Fruit fly (Drosophila melanogaster) whole organism, prepupa: ENCODE data around the gene Osi18.
A peak's percentile ranks its signal among the peaks of the same experiment; 100 is the strongest.

Source experiments
- CG10669 ChIP-seq: fragments of 200-800 bp; sonication (Bioruptor generic); optimal IDR thresholded peaks from 3 replicates; lab custom pipeline; 2018; ENCODE audit warnings: missing biosample characterization, mild to moderate bottlenecking, missing genetic modification characterization, moderate library complexity
- CG11294 ChIP-seq: fragments of 200-800 bp; sonication (Bioruptor generic); IDR thresholded peaks from 2 replicates; pipeline ENCODE4 v1.3.6; 2022; ENCODE audit warnings: missing biosample characterization, missing genetic modification characterization
- CG11902 ChIP-seq: fragments of 200-800 bp; sonication (Bioruptor generic); optimal IDR thresholded peaks from 3 replicates; lab custom pipeline; 2016; ENCODE audit warnings: missing biosample characterization, missing genetic modification characterization
- CG16779 ChIP-seq: fragments of 200-800 bp; sonication (Bioruptor generic); optimal IDR thresholded peaks from 3 replicates; lab custom pipeline; 2017; ENCODE audit warnings: missing biosample characterization, mild to moderate bottlenecking, missing genetic modification characterization
- CG3032 ChIP-seq: fragments of 200-800 bp; optimal IDR thresholded peaks from 2 replicates; lab custom pipeline; 2019; ENCODE audit warnings: missing biosample characterization, mild to moderate bottlenecking, missing genetic modification characterization, moderate library complexity
- CG31627 ChIP-seq: fragments of 200-800 bp; sonication (Bioruptor generic); optimal IDR thresholded peaks from 3 replicates; lab custom pipeline; 2016; ENCODE audit warnings: missing biosample characterization, missing genetic modification characterization
- CG3919 ChIP-seq: fragments of 200-800 bp; sonication (Bioruptor generic); optimal IDR thresholded peaks from 3 replicates; lab custom pipeline; 2016; ENCODE audit warnings: missing biosample characterization, missing genetic modification characterization
- CG6276 ChIP-seq: fragments of 200-800 bp; sonication (Bioruptor generic); optimal IDR thresholded peaks from 2 replicates; lab custom pipeline; 2017; ENCODE audit warnings: missing biosample characterization, mild to moderate bottlenecking, missing genetic modification characterization
- CG6808 ChIP-seq: fragments of 200-800 bp; sonication (Bioruptor generic); optimal IDR thresholded peaks from 3 replicates; lab custom pipeline; 2017; ENCODE audit warnings: missing biosample characterization, missing genetic modification characterization, mild to moderate bottlenecking, moderate library complexity, missing genetic modification reagents
- CG8119 ChIP-seq: fragments of 200-800 bp; sonication (Bioruptor generic); IDR thresholded peaks from 3 replicates; pipeline ENCODE4 v1.3.6; 2022; ENCODE audit warnings: missing biosample characterization, missing genetic modification characterization
- CG8319 ChIP-seq: fragments of 200-800 bp; sonication (Bioruptor generic); optimal IDR thresholded peaks from 3 replicates; lab custom pipeline; 2016; ENCODE audit warnings: missing biosample characterization, missing genetic modification characterization
- CG9139 ChIP-seq: fragments of 200-800 bp; sonication (Bioruptor generic); optimal IDR thresholded peaks from 3 replicates; lab custom pipeline; 2017; ENCODE audit warnings: missing biosample characterization, mild to moderate bottlenecking, missing genetic modification characterization
- Eip75B ChIP-seq: fragments of 200-800 bp; sonication (Bioruptor generic); optimal IDR thresholded peaks from 3 replicates; lab custom pipeline; 2016; ENCODE audit warnings: missing biosample characterization, missing genetic modification characterization
- Eip78C ChIP-seq: fragments of 200-800 bp; sonication (Bioruptor generic); peaks from one replicate; lab custom pipeline; 2016; ENCODE audit warnings: missing biosample characterization, missing genetic modification characterization
- Eip93F ChIP-seq: fragments of 200-800 bp; sonication (Bioruptor generic); optimal IDR thresholded peaks from 2 replicates; lab custom pipeline; 2016; ENCODE audit warnings: missing biosample characterization, mild to moderate bottlenecking, missing genetic modification characterization
- Ets21C ChIP-seq: fragments of 200-800 bp; sonication (Bioruptor generic); optimal IDR thresholded peaks from 3 replicates; lab custom pipeline; 2016; ENCODE audit warnings: missing biosample characterization, missing genetic modification characterization
- Hr38 ChIP-seq: sonication (Bioruptor generic); optimal IDR thresholded peaks from 2 replicates; lab custom pipeline; 2016; ENCODE audit warnings: missing biosample characterization, missing genetic modification characterization
- Hr39 ChIP-seq: fragments of 200-800 bp; sonication (Bioruptor generic); optimal IDR thresholded peaks from 2 replicates; lab custom pipeline; 2016; ENCODE audit warnings: missing biosample characterization, missing genetic modification characterization
- Hr4 ChIP-seq: fragments of 200-800 bp; sonication (Bioruptor generic); optimal IDR thresholded peaks from 3 replicates; lab custom pipeline; 2016; ENCODE audit warnings: missing biosample characterization, missing genetic modification characterization
- Lpt ChIP-seq: fragments of 200-800 bp; sonication (Bioruptor generic); optimal IDR thresholded peaks from 3 replicates; lab custom pipeline; 2016; ENCODE audit warnings: missing biosample characterization, missing genetic modification characterization
- Met ChIP-seq: fragments of 200-800 bp; sonication (Bioruptor generic); optimal IDR thresholded peaks from 3 replicates; lab custom pipeline; 2016; ENCODE audit warnings: missing biosample characterization, missing genetic modification characterization
- OdsH ChIP-seq: fragments of 200-800 bp; sonication (Bioruptor generic); optimal IDR thresholded peaks from 3 replicates; lab custom pipeline; 2016; ENCODE audit warnings: missing biosample characterization, missing genetic modification characterization
- Smox ChIP-seq: fragments of 200-800 bp; sonication (Bioruptor generic); optimal IDR thresholded peaks from 3 replicates; lab custom pipeline; 2016; ENCODE audit warnings: missing biosample characterization, missing genetic modification characterization
- Sox102F ChIP-seq: fragments of 200-800 bp; sonication (Bioruptor generic); optimal IDR thresholded peaks from 2 replicates; lab custom pipeline; 2016; ENCODE audit warnings: missing biosample characterization, mild to moderate bottlenecking, missing genetic modification characterization
- Sox14 ChIP-seq: fragments of 200-800 bp; sonication (Bioruptor generic); optimal IDR thresholded peaks from 3 replicates; lab custom pipeline; 2016; ENCODE audit warnings: missing biosample characterization, missing genetic modification characterization
- Sox15 ChIP-seq: fragments of 200-800 bp; sonication (Bioruptor generic); optimal IDR thresholded peaks from 3 replicates; lab custom pipeline; 2016; ENCODE audit warnings: missing biosample characterization, missing genetic modification characterization
- acj6 ChIP-seq: fragments of 200-800 bp; sonication (Bioruptor generic); optimal IDR thresholded peaks from 3 replicates; lab custom pipeline; 2016; ENCODE audit warnings: missing biosample characterization, missing genetic modification characterization
- cyc ChIP-seq: fragments of 200-800 bp; sonication (Bioruptor generic); optimal IDR thresholded peaks from 3 replicates; lab custom pipeline; 2016; ENCODE audit warnings: missing biosample characterization, missing genetic modification characterization
- dsx ChIP-seq: fragments of 200-800 bp; optimal IDR thresholded peaks from 3 replicates; lab custom pipeline; 2019; ENCODE audit warnings: missing biosample characterization, mild to moderate bottlenecking, missing genetic modification characterization, moderate library complexity; ENCODE audit not compliant: poor library complexity, severe bottlenecking
- eg ChIP-seq: fragments of 200-800 bp; sonication (Bioruptor generic); IDR thresholded peaks from 3 replicates; pipeline ENCODE4 v1.3.6; 2022; ENCODE audit warnings: missing biosample characterization, missing genetic modification characterization
- esn ChIP-seq: fragments of 200-800 bp; sonication (Bioruptor generic); optimal IDR thresholded peaks from 2 replicates; lab custom pipeline; 2016; ENCODE audit warnings: missing biosample characterization, mild to moderate bottlenecking, missing genetic modification characterization, moderate library complexity
- fd59A ChIP-seq: fragments of 200-800 bp; sonication (Bioruptor generic); optimal IDR thresholded peaks from 2 replicates; lab custom pipeline; 2017; ENCODE audit warnings: missing biosample characterization, mild to moderate bottlenecking, missing genetic modification characterization, missing genetic modification reagents
- fd85E ChIP-seq: fragments of 200-800 bp; sonication (Bioruptor generic); optimal IDR thresholded peaks from 3 replicates; lab custom pipeline; 2016; ENCODE audit warnings: missing biosample characterization, missing genetic modification characterization
- fkh ChIP-seq: fragments of 200-800 bp; sonication (Bioruptor generic); optimal IDR thresholded peaks from 3 replicates; lab custom pipeline; 2017; ENCODE audit warnings: missing biosample characterization, mild to moderate bottlenecking, missing genetic modification characterization, moderate library complexity
- lz ChIP-seq: fragments of 200-800 bp; sonication (Bioruptor generic); optimal IDR thresholded peaks from 3 replicates; lab custom pipeline; 2016; ENCODE audit warnings: missing biosample characterization, missing genetic modification characterization
- net ChIP-seq: fragments of 200-800 bp; sonication (Bioruptor generic); optimal IDR thresholded peaks from 3 replicates; lab custom pipeline; 2016; ENCODE audit warnings: missing biosample characterization, missing genetic modification characterization
- pdm3 ChIP-seq: fragments of 200-800 bp; sonication (Bioruptor generic); optimal IDR thresholded peaks from 3 replicates; lab custom pipeline; 2016; ENCODE audit warnings: missing biosample characterization, missing genetic modification characterization
- salr ChIP-seq, 2 experiments: fragments of 200-800 bp; sonication (Bioruptor generic); optimal IDR thresholded peaks; 3 replicates each; lab custom pipeline; 2016 to 2018; ENCODE audit warnings: missing biosample characterization in 2 of 2, missing genetic modification characterization in 2 of 2, mild to moderate bottlenecking in 1 of 2
- spab ChIP-seq: fragments of 200-800 bp; sonication (Bioruptor generic); optimal IDR thresholded peaks from 2 replicates; lab custom pipeline; 2017; ENCODE audit warnings: missing biosample characterization, mild to moderate bottlenecking, missing genetic modification characterization, missing genetic modification reagents
- ss ChIP-seq, 2 experiments: fragments of 200-800 bp; sonication (Bioruptor generic); optimal IDR thresholded peaks; 2 replicates in 1 of 2; 3 replicates in 1 of 2; lab custom pipeline; 2017 to 2018; ENCODE audit warnings: mild to moderate bottlenecking in 2 of 2, missing biosample characterization in 2 of 2, missing genetic modification characterization in 2 of 2, moderate library complexity in 1 of 2
- vri ChIP-seq: fragments of 200-800 bp; sonication (Bioruptor generic); optimal IDR thresholded peaks from 3 replicates; lab custom pipeline; 2016; ENCODE audit warnings: missing biosample characterization, mild to moderate bottlenecking, missing genetic modification characterization

Osi18 gene

DNA sequence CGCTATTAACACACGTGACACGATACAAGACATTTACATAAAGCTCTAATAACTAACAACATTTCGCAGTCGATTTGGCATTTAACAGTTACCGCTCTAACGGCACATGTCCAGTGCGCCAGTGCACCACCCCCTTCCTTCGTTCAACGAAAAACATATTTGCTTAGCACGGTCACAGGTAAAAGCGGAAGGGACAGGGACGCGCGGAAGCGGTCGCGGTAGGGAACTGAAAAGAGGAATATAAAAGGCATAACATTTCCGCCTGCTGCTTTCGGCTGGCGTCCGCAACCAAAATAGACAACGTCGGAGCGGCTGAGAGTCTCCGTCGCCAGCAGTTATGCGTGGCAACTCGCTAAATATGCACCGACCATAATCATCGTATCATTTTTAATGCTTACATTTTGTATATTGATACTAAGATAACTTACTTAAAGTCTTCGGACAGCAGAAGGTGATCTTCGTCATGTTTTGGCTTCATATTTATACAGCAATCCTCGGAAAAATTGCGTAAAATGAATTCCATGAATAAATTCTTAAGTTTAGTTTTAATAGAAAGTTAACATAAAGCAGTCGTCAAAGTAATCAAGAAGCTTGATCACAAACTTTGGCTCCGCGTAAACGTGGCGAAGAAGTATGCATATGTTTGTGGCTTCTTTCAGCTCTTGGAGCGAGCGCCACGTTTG, 21.8 kb downstream of the Osi18 start (continued):
- TF ChIP-seq salr (GFP tag; optimal IDR thresholded peaks at IDR 0.05; lab: Kevin White, UChicago) (peak in 1 of 2 experiments; percentile 54), vri (GFP tag; lab: Kevin White, UChicago) (no peak), Eip78C (GFP tag; lab: Kevin White, UChicago) (peak; percentile 79), CG10669 (peak; percentile 39), CG16779 (tag; lab: Kevin White, UChicago) (peak; percentile 5), Sox102F (GFP tag; lab: Kevin White, UChicago) (peak; percentile 15), CG8119 (GFP tag; lab: Robert Waterston, UW) (peak; percentile 69), CG31627 (GFP tag; lab: Kevin White, UChicago) (no peak), Ets21C (GFP tag; lab: Kevin White, UChicago) (no peak), lz (GFP tag; lab: Kevin White, UChicago) (no peak), Smox (GFP tag; lab: Kevin White, UChicago) (no peak), spab (GFP tag; lab: Kevin White, UChicago) (no peak), ss (GFP tag; optimal IDR thresholded peaks at IDR 0.05; lab: Kevin White, UChicago) (no peak), Eip93F (no peak), CG8319 (GFP tag; lab: Kevin White, UChicago) (no peak), Hr4 (peak; percentile 76), CG6276 (GFP tag; lab: Kevin White, UChicago) (peak; percentile 64), Lpt (no peak), Sox14 (GFP tag; lab: Kevin White, UChicago) (peak; percentile 34), cyc (GFP tag; lab: Kevin White, UChicago) (no peak), Sox15 (no peak), Hr38 (GFP tag; lab: Kevin White, UChicago) (no peak), fd85E (GFP tag; lab: Kevin White, UChicago) (no peak)

DNA sequence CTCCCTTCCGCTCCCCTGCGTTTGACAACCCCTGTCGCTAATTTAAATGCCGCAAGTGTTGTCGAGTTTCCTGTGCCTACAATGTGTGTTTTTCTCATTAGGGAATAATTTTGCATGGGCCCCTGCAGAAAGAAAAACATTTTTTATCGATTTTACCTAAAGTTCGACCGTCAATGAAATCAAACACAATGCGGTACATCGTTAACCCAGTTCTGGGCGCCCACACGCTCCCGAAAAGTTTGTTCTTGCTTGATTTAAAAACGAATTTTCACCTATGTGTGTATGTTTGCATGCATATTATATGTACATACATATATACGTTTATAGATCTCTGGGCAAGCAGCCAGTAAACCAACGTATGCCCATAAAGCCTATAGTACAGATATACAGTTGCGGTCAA, 22.4 kb downstream of the Osi18 start:
- TF ChIP-seq Hr38 (GFP tag; lab: Kevin White, UChicago) (no peak), vri (GFP tag; lab: Kevin White, UChicago) (no peak), CG11294 (no peak), CG11902 (GFP tag; lab: Kevin White, UChicago) (no peak), Eip78C (GFP tag; lab: Kevin White, UChicago) (no peak), eg (GFP tag; lab: Robert Waterston, UW) (no peak), dsx (GFP tag; lab: Kevin White, UChicago) (no peak), Lpt (no peak), Eip93F (no peak), esn (no peak), CG9139 (no peak), CG8119 (GFP tag; lab: Robert Waterston, UW) (no peak), pdm3 (GFP tag; lab: Kevin White, UChicago) (no peak), CG3032 (tag; lab: Kevin White, UChicago) (no peak), fkh (GFP tag; lab: Kevin White, UChicago) (no peak), Hr4 (no peak), Smox (GFP tag; lab: Kevin White, UChicago) (no peak), acj6 (no peak), lz (GFP tag; lab: Kevin White, UChicago) (no peak), cyc (GFP tag; lab: Kevin White, UChicago) (no peak)
- TF ChIP-seq, all 60 proteins: peak for 0

DNA sequence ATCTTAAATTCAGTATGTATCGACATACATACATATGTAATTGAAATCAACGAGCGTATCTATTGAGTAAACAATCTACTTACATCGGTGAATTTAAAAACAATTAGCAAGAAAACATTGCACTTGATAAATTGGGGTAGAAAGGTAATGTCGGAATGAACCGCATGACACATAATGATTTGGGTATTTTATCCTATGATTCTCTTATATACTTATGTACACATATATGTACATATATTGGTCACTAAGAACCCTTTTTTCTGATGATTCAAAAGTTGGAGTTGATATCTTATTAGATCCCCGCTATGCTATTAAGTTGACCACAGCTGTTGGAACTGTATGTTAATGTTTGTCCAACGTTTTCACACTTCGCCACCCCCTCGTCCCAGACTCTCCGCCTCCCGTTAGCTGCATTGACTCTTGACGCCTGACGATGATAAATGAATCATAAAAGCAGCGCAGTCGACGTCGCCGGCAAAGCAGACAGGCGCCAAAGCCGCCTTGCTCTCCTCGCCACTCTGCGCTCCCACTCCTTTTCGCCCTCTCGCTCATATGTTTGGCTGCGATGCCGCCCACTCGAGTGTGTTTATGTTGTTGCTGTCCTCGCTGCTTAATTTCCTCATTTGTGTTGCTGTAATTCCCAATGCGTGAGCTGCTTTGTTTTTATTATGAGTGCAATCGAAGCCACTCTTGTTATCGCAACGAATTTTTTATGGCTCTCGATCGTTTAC, 23.0 kb downstream of the Osi18 start:
- TF ChIP-seq CG3032 (tag; lab: Kevin White, UChicago) (peak; percentile 11), dsx (GFP tag; lab: Kevin White, UChicago) (no peak), CG16779 (tag; lab: Kevin White, UChicago) (no peak), eg (GFP tag; lab: Robert Waterston, UW) (peak; percentile 53; the same call in 1 of the 3 replicates), CG6808 (GFP tag; lab: Kevin White, UChicago) (peak; percentile 8), CG8119 (GFP tag; lab: Robert Waterston, UW) (peak; percentile 56; the same call in 1 of the 3 replicates), CG9139 (no peak), Lpt (peak; percentile 34), Smox (GFP tag; lab: Kevin White, UChicago) (peak; percentile 22), Sox15 (no peak), fd59A (GFP tag; lab: Kevin White, UChicago) (peak; percentile 54), fd85E (GFP tag; lab: Kevin White, UChicago) (no peak), fkh (GFP tag; lab: Kevin White, UChicago) (peak; percentile 69), ss (GFP tag; optimal IDR thresholded peaks at IDR 0.05; lab: Kevin White, UChicago) (peak in 1 of 2 experiments; percentile 5), esn (peak; percentile 42), salr (GFP tag; optimal IDR thresholded peaks at IDR 0.05; lab: Kevin White, UChicago) (peak in 1 of 2 experiments; percentile 49), Eip75B (GFP tag; lab: Kevin White, UChicago) (peak; percentile 48), CG3919 (GFP tag; lab: Kevin White, UChicago) (no peak), acj6 (peak; percentile 56), CG11294 (no peak), net (GFP tag; lab: Kevin White, UChicago) (peak; percentile 31), Ets21C (GFP tag; lab: Kevin White, UChicago) (no peak), Hr39 (GFP tag; lab: Kevin White, UChicago) (peak; percentile 26), OdsH (GFP tag; lab: Kevin White, UChicago) (peak; percentile 57), lz (GFP tag; lab: Kevin White, UChicago) (peak; percentile 18), Met (GFP tag; lab: Kevin White, UChicago) (peak; percentile 10), Sox102F (GFP tag; lab: Kevin White, UChicago) (peak; percentile 7)
